Fruit fly (Drosophila melanogaster) whole organism, embryonic: ENCODE measurements around the gene Datp.

ENCODE experiments used
- CG10462 ChIP-seq: fragments of 200-800 bp; sonication (Bioruptor generic); optimal IDR thresholded peaks from 2 replicates; lab custom pipeline; 2016; ENCODE audit warnings: missing biosample characterization, missing genetic modification characterization
- CG10979 ChIP-seq: fragments of 200-800 bp; sonication (Bioruptor generic); optimal IDR thresholded peaks from 2 replicates; lab custom pipeline; 2018; ENCODE audit warnings: missing biosample characterization, mild to moderate bottlenecking, missing genetic modification characterization, moderate library complexity
- CG11247 ChIP-seq: fragments of 200-800 bp; sonication (Bioruptor generic); IDR thresholded peaks from 2 replicates; pipeline ENCODE4 v1.3.6; 2022; ENCODE audit warnings: missing biosample characterization, missing genetic modification characterization
- CG1233 ChIP-seq: fragments of 200-800 bp; sonication (Bioruptor generic); optimal IDR thresholded peaks from 4 replicates; lab custom pipeline; 2018; ENCODE audit warnings: missing biosample characterization, mild to moderate bottlenecking, missing genetic modification characterization
- CG15011 ChIP-seq: fragments of 200-800 bp; sonication (Bioruptor generic); optimal IDR thresholded peaks from 3 replicates; lab custom pipeline; 2018; ENCODE audit warnings: missing biosample characterization, mild to moderate bottlenecking, missing genetic modification characterization
- CG1603 ChIP-seq: fragments of 200-800 bp; sonication (Bioruptor generic); optimal IDR thresholded peaks from 2 replicates; lab custom pipeline; 2019; ENCODE audit warnings: missing biosample characterization, mild to moderate bottlenecking, missing genetic modification characterization, moderate library complexity
- CG17829 ChIP-seq: fragments of 200-800 bp; optimal IDR thresholded peaks from 2 replicates; lab custom pipeline; 2019; ENCODE audit warnings: missing biosample characterization, mild to moderate bottlenecking, missing genetic modification characterization, moderate library complexity
- CG18764 ChIP-seq: fragments of 200-800 bp; sonication (Bioruptor generic); optimal IDR thresholded peaks from 3 replicates; lab custom pipeline; 2016; ENCODE audit warnings: missing biosample characterization, missing genetic modification characterization
- CG2875 ChIP-seq: fragments of 200-800 bp; sonication (Bioruptor generic); optimal IDR thresholded peaks from 2 replicates; lab custom pipeline; 2017; ENCODE audit warnings: missing biosample characterization, mild to moderate bottlenecking, missing genetic modification characterization, missing genetic modification reagents
- CG32532 ChIP-seq: fragments of 200-800 bp; sonication (Bioruptor generic); IDR thresholded peaks from 2 replicates; pipeline ENCODE4 v1.3.6; 2022; ENCODE audit warnings: missing biosample characterization, missing genetic modification characterization
- CG34376 ChIP-seq: fragments of 200-800 bp; sonication (Bioruptor generic); optimal IDR thresholded peaks from 2 replicates; lab custom pipeline; 2018; ENCODE audit warnings: missing biosample characterization, mild to moderate bottlenecking, missing genetic modification characterization
- CG4360 ChIP-seq: fragments of 200-800 bp; sonication (Bioruptor generic); IDR thresholded peaks from 2 replicates; pipeline ENCODE4 v1.3.6; 2022; ENCODE audit warnings: missing biosample characterization, missing genetic modification characterization
- CG4617 ChIP-seq: fragments of 200-800 bp; sonication (Bioruptor generic); optimal IDR thresholded peaks from 3 replicates; lab custom pipeline; 2016; ENCODE audit warnings: missing biosample characterization, missing genetic modification characterization, borderline replicate concordance
- CG5245 ChIP-seq: fragments of 200-800 bp; sonication (Bioruptor generic); optimal IDR thresholded peaks from 3 replicates; lab custom pipeline; 2016; ENCODE audit warnings: missing biosample characterization, missing genetic modification characterization
- CG5953 ChIP-seq: fragments of 200-800 bp; sonication (Bioruptor generic); IDR thresholded peaks from 2 replicates; pipeline ENCODE4 v1.3.6; 2022; ENCODE audit warnings: missing biosample characterization, missing genetic modification characterization
- CG6813 ChIP-seq: fragments of 200-800 bp; sonication (Bioruptor generic); optimal IDR thresholded peaks from 2 replicates; lab custom pipeline; 2017; ENCODE audit warnings: missing biosample characterization, missing genetic modification characterization, mild to moderate bottlenecking, moderate library complexity, missing genetic modification reagents
- CG7372 ChIP-seq: fragments of 200-800 bp; sonication (Bioruptor generic); IDR thresholded peaks from 2 replicates; pipeline ENCODE4 v1.3.6; 2022; ENCODE audit warnings: missing biosample characterization, missing genetic modification characterization
- CG7839 ChIP-seq: fragments of 200-800 bp; sonication (Bioruptor generic); optimal IDR thresholded peaks from 3 replicates; lab custom pipeline; 2018; ENCODE audit warnings: missing biosample characterization, mild to moderate bottlenecking, missing genetic modification characterization, moderate library complexity
- CG8089 ChIP-seq: fragments of 200-800 bp; sonication (Bioruptor generic); optimal IDR thresholded peaks from 3 replicates; lab custom pipeline; 2016; ENCODE audit warnings: missing biosample characterization, missing genetic modification characterization
- CG9797 ChIP-seq: fragments of 200-800 bp; sonication (Bioruptor generic); optimal IDR thresholded peaks from 3 replicates; lab custom pipeline; 2018; ENCODE audit warnings: missing biosample characterization, mild to moderate bottlenecking, missing genetic modification characterization
- CkIIα-i1 ChIP-seq: fragments of 200-800 bp; sonication (Bioruptor generic); IDR thresholded peaks from 2 replicates; pipeline ENCODE4 v1.3.6; 2022; ENCODE audit warnings: missing biosample characterization, missing genetic modification characterization
- Dek ChIP-seq: fragments of 200-800 bp; sonication (Bioruptor generic); optimal IDR thresholded peaks from 3 replicates; lab custom pipeline; 2019; ENCODE audit warnings: missing biosample characterization, mild to moderate bottlenecking, missing genetic modification characterization, moderate library complexity
- Dfd ChIP-seq, 2 experiments: fragments of >200 bp; optimal IDR thresholded peaks; 2 replicates each; lab custom pipeline; 2017; ENCODE audit warnings: missing biosample characterization in 2 of 2, missing genetic modification characterization in 2 of 2
- Doc2 ChIP-seq: fragments of 200-800 bp; sonication (Bioruptor generic); IDR thresholded peaks from 2 replicates; pipeline ENCODE4 v1.3.6; 2022; ENCODE audit warnings: missing biosample characterization, missing genetic modification characterization
- Dp ChIP-seq: fragments of 200-800 bp; sonication (Bioruptor generic); optimal IDR thresholded peaks from 2 replicates; lab custom pipeline; 2018; ENCODE audit warnings: missing biosample characterization, mild to moderate bottlenecking, missing genetic modification characterization, moderate library complexity
- Dref ChIP-seq: fragments of 200-800 bp; sonication (Bioruptor generic); IDR thresholded peaks from 2 replicates; pipeline ENCODE4 v1.3.6; 2022; ENCODE audit warnings: missing biosample characterization, missing genetic modification characterization
- GATAe ChIP-seq: fragments of 200-800 bp; sonication (Bioruptor generic); conservative IDR thresholded peaks from 2 replicates; pipeline ENCODE4 v1.3.6; 2022; ENCODE audit warnings: missing biosample characterization, missing genetic modification characterization
- HLH3B ChIP-seq: fragments of 200-800 bp; sonication (Bioruptor generic); IDR thresholded peaks from 2 replicates; pipeline ENCODE4 v1.3.6; 2022; ENCODE audit warnings: missing biosample characterization, missing genetic modification characterization
- Oli ChIP-seq: fragments of 200-800 bp; sonication (Bioruptor generic); optimal IDR thresholded peaks from 2 replicates; lab custom pipeline; 2018; ENCODE audit warnings: missing biosample characterization, mild to moderate bottlenecking, missing genetic modification characterization, moderate library complexity
- Pdp1 ChIP-seq, 2 experiments: fragments of 200-800 bp; sonication (Bioruptor generic); optimal IDR thresholded peaks; 3 replicates each; lab custom pipeline; 2016; ENCODE audit warnings: missing biosample characterization in 2 of 2, missing genetic modification characterization in 2 of 2, mild to moderate bottlenecking in 1 of 2, moderate library complexity in 1 of 2
- Poxn ChIP-seq: fragments of 200-800 bp; sonication (Bioruptor generic); IDR thresholded peaks from 2 replicates; pipeline ENCODE4 v1.3.6; 2022; ENCODE audit warnings: missing biosample characterization, missing genetic modification characterization
- Sox100B ChIP-seq: fragments of 200-800 bp; sonication (Bioruptor generic); optimal IDR thresholded peaks from 3 replicates; lab custom pipeline; 2018; ENCODE audit warnings: missing biosample characterization, mild to moderate bottlenecking, missing genetic modification characterization
- Xbp1 ChIP-seq: fragments of 200-800 bp; sonication (Bioruptor generic); optimal IDR thresholded peaks from 3 replicates; lab custom pipeline; 2016; ENCODE audit warnings: missing biosample characterization, mild to moderate bottlenecking, missing genetic modification characterization
- chinmo ChIP-seq: fragments of 200-800 bp; sonication (Bioruptor generic); IDR thresholded peaks from 4 replicates; pipeline ENCODE4 v1.3.6; 2022; ENCODE audit warnings: missing biosample characterization, missing genetic modification characterization; ENCODE audit not compliant: partially characterized antibody
- dan ChIP-seq: fragments of 200-800 bp; sonication (Bioruptor generic); IDR thresholded peaks from 2 replicates; pipeline ENCODE4 v1.3.6; 2022; ENCODE audit warnings: missing biosample characterization, missing genetic modification characterization
- gsb-n ChIP-seq: fragments of 200-800 bp; sonication (Bioruptor generic); optimal IDR thresholded peaks from 3 replicates; lab custom pipeline; 2018; ENCODE audit warnings: missing biosample characterization, mild to moderate bottlenecking, missing genetic modification characterization
- inv ChIP-seq: fragments of 200-800 bp; sonication (Bioruptor generic); IDR thresholded peaks from 2 replicates; pipeline ENCODE4 v1.3.6; 2022; ENCODE audit warnings: missing biosample characterization, missing genetic modification characterization; ENCODE audit not compliant: partially characterized antibody
- kay ChIP-seq: fragments of 200-800 bp; sonication (Bioruptor generic); optimal IDR thresholded peaks from 2 replicates; lab custom pipeline; 2016; ENCODE audit warnings: missing biosample characterization, missing genetic modification characterization
- lmd ChIP-seq: fragments of 200-800 bp; sonication (Bioruptor generic); IDR thresholded peaks from 2 replicates; pipeline ENCODE4 v1.3.6; 2022; ENCODE audit warnings: missing biosample characterization, missing genetic modification characterization
- mam ChIP-seq: fragments of 200-800 bp; sonication (Bioruptor generic); optimal IDR thresholded peaks from 3 replicates; lab custom pipeline; 2016; ENCODE audit warnings: missing biosample characterization, missing genetic modification characterization
- nom ChIP-seq: fragments of 200-800 bp; sonication (Bioruptor generic); optimal IDR thresholded peaks from 2 replicates; lab custom pipeline; 2017; ENCODE audit warnings: missing biosample characterization, missing genetic modification characterization, mild to moderate bottlenecking, moderate library complexity, missing genetic modification reagents
- pnt ChIP-seq: fragments of 200-800 bp; sonication (Bioruptor generic); optimal IDR thresholded peaks from 3 replicates; lab custom pipeline; 2016; ENCODE audit warnings: missing biosample characterization, missing genetic modification characterization
- seq ChIP-seq: fragments of 200-800 bp; sonication (Bioruptor generic); IDR thresholded peaks from 2 replicates; pipeline ENCODE4 v1.3.6; 2022; ENCODE audit warnings: missing biosample characterization, missing genetic modification characterization
- sr ChIP-seq: fragments of 200-800 bp; sonication (Bioruptor generic); IDR thresholded peaks from 3 replicates; pipeline ENCODE4 v1.3.6; 2022; ENCODE audit warnings: missing biosample characterization, missing genetic modification characterization
- tna ChIP-seq: fragments of 200-800 bp; sonication (Bioruptor generic); IDR thresholded peaks from 2 replicates; pipeline ENCODE4 v1.3.6; 2022; ENCODE audit warnings: missing biosample characterization, missing genetic modification characterization; ENCODE audit not compliant: partially characterized antibody
- trem ChIP-seq: fragments of 200-800 bp; optimal IDR thresholded peaks from 3 replicates; lab custom pipeline; 2019; ENCODE audit warnings: missing biosample characterization, mild to moderate bottlenecking, missing genetic modification characterization, moderate library complexity
- unpg ChIP-seq: fragments of 200-800 bp; sonication (Bioruptor generic); optimal IDR thresholded peaks from 3 replicates; lab custom pipeline; 2018; ENCODE audit warnings: missing biosample characterization, mild to moderate bottlenecking, missing genetic modification characterization, moderate library complexity
- usp ChIP-seq: fragments of >200 bp; optimal IDR thresholded peaks from 2 replicates; lab custom pipeline; 2017; ENCODE audit warnings: missing biosample characterization, missing genetic modification characterization

The Datp gene

dm6 chr2L:9986402-9987350 is 48.1 kb upstream of the Datp start (continued):
- no peak for TF ChIP-seq mam (GFP tag; lab: Kevin White, UChicago)
- no peak for TF ChIP-seq seq (GFP tag; lab: Robert Waterston, UW)
- peak; percentile 16 for TF ChIP-seq gsb-n (tag; lab: Kevin White, UChicago)
- TF ChIP-seq chinmo (GFP tag; lab: Robert Waterston, UW) = no peak
- TF ChIP-seq HLH3B (GFP tag; lab: Robert Waterston, UW) = peak; percentile 73
- no peak for TF ChIP-seq CG8089 (GFP tag; lab: Kevin White, UChicago)
- 0 out of 2 replicates have a peak, but pooled peaks have one; percentile 38 for TF ChIP-seq CG7372 (GFP tag; lab: Robert Waterston, UW)
- TF ChIP-seq CG2875 (GFP tag; lab: Kevin White, UChicago) = peak; percentile 10
- no peak for TF ChIP-seq pnt (GFP tag; lab: Kevin White, UChicago)
- peak; percentile 63 for TF ChIP-seq Oli
- peak; percentile 59 for TF ChIP-seq CG7839
- TF ChIP-seq Poxn (GFP tag; lab: Robert Waterston, UW) = no peak
- peak; percentile 89 for TF ChIP-seq nom
- TF ChIP-seq CG9797 = no peak
- no peak for TF ChIP-seq GATAe (GFP tag; lab: Robert Waterston, UW)
- TF ChIP-seq inv (GFP tag; lab: Robert Waterston, UW) = no peak
- peak; percentile 27 for TF ChIP-seq trem
- TF ChIP-seq CG6813 = peak; percentile 55
- no peak for TF ChIP-seq CG4617 (GFP tag; lab: Kevin White, UChicago)
- peak; percentile 54 for TF ChIP-seq Xbp1 (GFP tag; lab: Kevin White, UChicago)
- peak; percentile 65 for TF ChIP-seq lmd (GFP tag; lab: Robert Waterston, UW)
- peak; percentile 77 for TF ChIP-seq CG10979 (tag; lab: Kevin White, UChicago)
- no peak for TF ChIP-seq Dfd (GFP tag; optimal IDR thresholded peaks at IDR 0.05; lab: Kevin White, UChicago)
- TF ChIP-seq dan (GFP tag; lab: Robert Waterston, UW) = no peak
- no peak for TF ChIP-seq Doc2 (GFP tag; lab: Robert Waterston, UW)
- peak; percentile 54; the same call in 1 of the 2 replicates for TF ChIP-seq CG5953 (GFP tag; lab: Robert Waterston, UW)
- no peak for TF ChIP-seq CG10462
- TF ChIP-seq kay (GFP tag; lab: Kevin White, UChicago) = no peak
- peak in 1 of 2 experiments; percentile 36 for TF ChIP-seq Pdp1 (GFP tag; optimal IDR thresholded peaks at IDR 0.05; lab: Kevin White, UChicago)
- TF ChIP-seq CG11247 (GFP tag; lab: Robert Waterston, UW) = peak; percentile 53; the same call in 1 of the 2 replicates
- peak; percentile 50 for TF ChIP-seq unpg (GFP tag; lab: Kevin White, UChicago)
- TF ChIP-seq usp = no peak
- TF ChIP-seq CG32532 (GFP tag; lab: Robert Waterston, UW) = peak; percentile 18; the same call in 1 of the 2 replicates
- peak; percentile 83 for TF ChIP-seq CG1603 (tag; lab: Kevin White, UChicago)
- TF ChIP-seq CG17829 (tag; lab: Kevin White, UChicago) = peak; percentile 65
- peak; percentile 47 for TF ChIP-seq Sox100B (GFP tag; lab: Kevin White, UChicago)
- peak; percentile 34; the same call in 1 of the 2 replicates for TF ChIP-seq CG4360 (GFP tag; lab: Robert Waterston, UW)
- no peak for TF ChIP-seq Dref (GFP tag; lab: Robert Waterston, UW)
- peak; percentile 6 for TF ChIP-seq CG1233 (GFP tag; lab: Kevin White, UChicago)
- no peak for TF ChIP-seq Dek (tag; lab: Kevin White, UChicago)
- TF ChIP-seq Dp (GFP tag; lab: Kevin White, UChicago) = no peak
- TF ChIP-seq CkIIα-i1 = no peak
- TF ChIP-seq tna (GFP tag; lab: Robert Waterston, UW) = no peak
- TF ChIP-seq CG15011 (GFP tag; lab: Kevin White, UChicago) = no peak
- peak; percentile 22 for TF ChIP-seq CG18764
- TF ChIP-seq CG5245 (GFP tag; lab: Kevin White, UChicago) = peak; percentile 49
- TF ChIP-seq CG34376 = no peak
- TF ChIP-seq sr (GFP tag; lab: Robert Waterston, UW) = 0 out of 3 replicates have a peak, but pooled peaks have one; percentile 33
